Fruit fly (Drosophila melanogaster): ENCODE measurements around the gene CG4362.
A peak's percentile ranks its signal among the peaks of the same experiment; 100 is the strongest.

The CG4362 gene

dm6 chr3R:20257937-20258334 is 49.4 kb downstream of the CG4362 start:
- TF ChIP-seq fd96Cb (tag; optimal IDR thresholded peaks at IDR 0.05) (peak; percentile 0), CG2202 (tag; optimal IDR thresholded peaks at IDR 0.05) (no peak), phol (tag; optimal IDR thresholded peaks at IDR 0.05) (peak; percentile 4), lola (GFP tag; optimal IDR thresholded peaks at IDR 0.05) (peak in 1 of 3 experiments; percentile 3), sens (GFP tag) (peak; percentile 87), CG10979 (tag; optimal IDR thresholded peaks at IDR 0.05) (peak; percentile 9), CG12299 (tag; optimal IDR thresholded peaks at IDR 0.05) (no peak), CG18262 (tag; optimal IDR thresholded peaks at IDR 0.05) (peak; percentile 9), dmrt11E (tag; optimal IDR thresholded peaks at IDR 0.05) (peak; percentile 15)

dm6 chr3R:20257180-20257936 is 50.0 kb downstream of the CG4362 start:
- TF ChIP-seq CG17359 (tag; optimal IDR thresholded peaks at IDR 0.05) = peak; percentile 5
- TF ChIP-seq crol (GFP tag; IDR thresholded peaks at IDR 0.05) = peak; percentile 82
- TF ChIP-seq CG15514 (GFP tag; optimal IDR thresholded peaks at IDR 0.05) = peak; percentile 27
- peak in 1 of 2 experiments; percentile 54 for TF ChIP-seq eve (GFP tag; optimal IDR thresholded peaks at IDR 0.05)
- no peak for TF ChIP-seq Eip74EF (GFP tag; optimal IDR thresholded peaks at IDR 0.05)
- peak; percentile 30 for TF ChIP-seq Blimp-1 (GFP tag; optimal IDR thresholded peaks at IDR 0.05)
- peak; percentile 40; the same call in 1 of the 3 replicates for TF ChIP-seq CG34422 (GFP tag; IDR thresholded peaks at IDR 0.05)
- no peak for TF ChIP-seq rib (GFP tag; IDR thresholded peaks at IDR 0.05)
- TF ChIP-seq CG13894 (tag; optimal IDR thresholded peaks at IDR 0.05) = peak; percentile 89
- 0 out of 2 replicates have a peak, but pooled peaks have one; percentile 12 for TF ChIP-seq slbo (GFP tag; IDR thresholded peaks at IDR 0.05)
- TF ChIP-seq sens-2 (GFP tag; IDR thresholded peaks at IDR 0.05) = no peak
- TF ChIP-seq CG8281 (tag; optimal IDR thresholded peaks at IDR 0.05) = no peak
- peak; percentile 22 for TF ChIP-seq gcm (GFP tag; optimal IDR thresholded peaks at IDR 0.05)
- no peak for TF ChIP-seq NC2α (GFP tag; optimal IDR thresholded peaks at IDR 0.05)
- 0 out of 2 replicates have a peak, but pooled peaks have one; percentile 15 for TF ChIP-seq unc-4 (GFP tag; IDR thresholded peaks at IDR 0.05; ENCODE audit: partially characterized antibody)
- TF ChIP-seq Hsf (GFP tag; optimal IDR thresholded peaks at IDR 0.05) = no peak
- TF ChIP-seq bbx (GFP tag; IDR thresholded peaks at IDR 0.05; ENCODE audit: partially characterized antibody) = no peak
- TF ChIP-seq nmo (GFP tag; optimal IDR thresholded peaks at IDR 0.05) = no peak
- no peak for TF ChIP-seq CG3838 (GFP tag; optimal IDR thresholded peaks at IDR 0.05)
- no peak for TF ChIP-seq ato (GFP tag; IDR thresholded peaks at IDR 0.05; ENCODE audit: partially characterized antibody)
- TF ChIP-seq CG15073 (GFP tag; optimal IDR thresholded peaks at IDR 0.05) = no peak
- TF ChIP-seq sob (GFP tag; IDR thresholded peaks at IDR 0.05) = peak; percentile 60; the same call in 1 of the 2 replicates
- TF ChIP-seq hbn (GFP tag; IDR thresholded peaks at IDR 0.05; ENCODE audit: partially characterized antibody) = no peak
- TF ChIP-seq CG2199 (GFP tag; IDR thresholded peaks at IDR 0.05) = peak; percentile 81; the same call in 2 of the 3 replicates
- peak; percentile 53 for TF ChIP-seq caup (GFP tag; optimal IDR thresholded peaks at IDR 0.05; ENCODE audit: severe bottlenecking)
- TF ChIP-seq psq (GFP tag; optimal IDR thresholded peaks at IDR 0.05) = peak; percentile 22
- no peak for TF ChIP-seq emc (GFP tag; optimal IDR thresholded peaks at IDR 0.05)
- TF ChIP-seq tin (GFP tag; optimal IDR thresholded peaks at IDR 0.05) = no peak
- peak; percentile 91 for TF ChIP-seq cg (GFP tag; optimal IDR thresholded peaks at IDR 0.05)
- TF ChIP-seq CG8924 (tag; optimal IDR thresholded peaks at IDR 0.05) = peak; percentile 16
- TF ChIP-seq Stat92E (GFP tag; optimal IDR thresholded peaks at IDR 0.05) = no peak
- no peak for TF ChIP-seq aop (GFP tag; IDR thresholded peaks at IDR 0.05)
- TF ChIP-seq CG7372 (GFP tag; IDR thresholded peaks at IDR 0.05) = peak; percentile 91
- TF ChIP-seq CG2678 (tag; optimal IDR thresholded peaks at IDR 0.05) = peak; percentile 19
- TF ChIP-seq CG42726 (GFP tag; IDR thresholded peaks at IDR 0.05; ENCODE audit: partially characterized antibody) = no peak
- TF ChIP-seq Med (GFP tag) = peak; percentile 79
- TF ChIP-seq CG2120 (GFP tag; optimal IDR thresholded peaks at IDR 0.05) = no peak
